Worm (Caenorhabditis elegans) whole organism, early embryonic: ENCODE measurements around the gene szy-2.

ENCODE experiments used
- B0310.2 ChIP-seq: sonication (generic microtip); optimal IDR thresholded peaks from 2 replicates; lab custom pipeline; 2016; ENCODE audit warnings: mild to moderate bottlenecking, missing genetic modification characterization, missing compliant biosample characterization
- F13C5.2 ChIP-seq: sonication (generic microtip); optimal IDR thresholded peaks from 2 replicates; lab custom pipeline; 2017; ENCODE audit warnings: mild to moderate bottlenecking, missing genetic modification characterization, inconsistent platforms, missing compliant biosample characterization
- aly-1 ChIP-seq: sonication (generic microtip); optimal IDR thresholded peaks from 2 replicates; lab custom pipeline; 2016; ENCODE audit warnings: missing genetic modification characterization, missing compliant biosample characterization
- ama-1 ChIP-seq: fragments of 150-350 bp; optimal IDR thresholded peaks from 2 replicates; lab custom pipeline; 2014
- ceh-13 ChIP-seq: fragments of 200-800 bp; sonication (Bioruptor generic); optimal IDR thresholded peaks from 2 replicates; lab custom pipeline; 2018; ENCODE audit warnings: mild to moderate bottlenecking, missing genetic modification characterization, missing compliant biosample characterization
- ceh-36 ChIP-seq: sonication (generic microtip); optimal IDR thresholded peaks from 2 replicates; lab custom pipeline; 2016; ENCODE audit warnings: missing genetic modification characterization, inconsistent platforms, missing compliant biosample characterization
- ets-7 ChIP-seq: sonication (generic microtip); optimal IDR thresholded peaks from 2 replicates; lab custom pipeline; 2016; ENCODE audit warnings: missing genotype, missing genetic modification characterization, missing compliant biosample characterization
- flt-1 ChIP-seq: fragments of 200-800 bp; sonication (Bioruptor generic); IDR thresholded peaks from 2 replicates; pipeline ENCODE4 v1.3.6; 2022; ENCODE audit warnings: missing genetic modification characterization, missing compliant biosample characterization
- hmbx-1 ChIP-seq: sonication (generic microtip); optimal IDR thresholded peaks from 2 replicates; lab custom pipeline; 2016; ENCODE audit warnings: mild to moderate bottlenecking, missing genetic modification characterization, missing compliant biosample characterization
- hmg-4 ChIP-seq: fragments of 200-800 bp; sonication (Bioruptor generic); optimal IDR thresholded peaks from 2 replicates; lab custom pipeline; 2018; ENCODE audit warnings: mild to moderate bottlenecking, missing genetic modification characterization, missing compliant biosample characterization
- hnd-1 ChIP-seq: sonication (generic microtip); optimal IDR thresholded peaks from 2 replicates; lab custom pipeline; 2016; ENCODE audit warnings: missing genetic modification characterization, missing compliant biosample characterization
- pes-1 ChIP-seq: fragments of 200-800 bp; sonication (Bioruptor generic); IDR thresholded peaks from 2 replicates; pipeline ENCODE4 v1.3.6; 2022; ENCODE audit warnings: missing genetic modification reagents, missing genetic modification characterization, missing compliant biosample characterization
- scrt-1 ChIP-seq: fragments of 200-800 bp; sonication (Bioruptor generic); IDR thresholded peaks from 2 replicates; pipeline ENCODE4 v1.3.6; 2022; ENCODE audit warnings: missing genetic modification characterization, missing compliant biosample characterization
- sea-1 ChIP-seq: fragments of 200-800 bp; sonication (Bioruptor generic); conservative IDR thresholded peaks from 2 replicates; pipeline ENCODE4 v1.3.6; 2022; ENCODE audit warnings: missing genetic modification characterization, missing compliant biosample characterization
- tbx-11 ChIP-seq: fragments of 200-800 bp; sonication (Bioruptor generic); IDR thresholded peaks from 2 replicates; pipeline ENCODE4 v1.3.6; 2022; ENCODE audit warnings: missing genetic modification characterization, missing compliant biosample characterization
- tbx-37 ChIP-seq: fragments of 200-800 bp; sonication (Bioruptor generic); conservative IDR thresholded peaks from 2 replicates; pipeline ENCODE4 v1.3.6; 2022; ENCODE audit warnings: missing genetic modification reagents, missing genetic modification characterization, missing compliant biosample characterization
- tra-4 ChIP-seq: sonication (generic microtip); optimal IDR thresholded peaks from 2 replicates; lab custom pipeline; 2017; ENCODE audit warnings: missing genetic modification characterization, missing compliant biosample characterization

Gene szy-2

ce11 chrIII:5385315-5385714 lies 14.2 kb upstream of the szy-2 start, which contains the start of gene Y32H12A.7:
Y32H12A.7 (minus strand) TSS chrIII:5385415.
- TF ChIP-seq ceh-36 (tag; lab: Kevin White, UChicago) (no peak), sea-1 (GFP tag; lab: Robert Waterston, UW) (no peak), aly-1 (tag; lab: Kevin White, UChicago) (no peak), tbx-37 (GFP tag; lab: Robert Waterston, UW) (no peak), tra-4 (no peak), B0310.2 (no peak), pes-1 (GFP tag; lab: Robert Waterston, UW) (no peak), scrt-1 (GFP tag; lab: Robert Waterston, UW) (no peak), ets-7 (no peak), flt-1 (no peak), ama-1 (no peak), F13C5.2 (tag; lab: Kevin White, UChicago) (no peak), tbx-11 (no peak), hnd-1 (no peak), hmbx-1 (tag; lab: Kevin White, UChicago) (no peak), ceh-13 (GFP tag; lab: Kevin White, UChicago) (no peak), hmg-4 (no peak)

- TF ChIP-seq tbx-37 (GFP tag; lab: Robert Waterston, UW) (no peak), B0310.2 (no peak)
Observed at ce11 chrIII:5382073-5382472, 11.0 kb upstream of the szy-2 start, which contains the start of gene Y32H12A.6. Y32H12A.6 (minus strand) TSS chrIII:5382173.

- TF ChIP-seq hmbx-1 (tag; lab: Kevin White, UChicago) (no peak), flt-1 (no peak), pes-1 (GFP tag; lab: Robert Waterston, UW) (no peak), hmg-4 (no peak), hnd-1 (no peak), ceh-13 (GFP tag; lab: Kevin White, UChicago) (no peak), sea-1 (GFP tag; lab: Robert Waterston, UW) (no peak), aly-1 (tag; lab: Kevin White, UChicago) (no peak), ceh-36 (tag; lab: Kevin White, UChicago) (no peak), tbx-11 (no peak), B0310.2 (no peak), scrt-1 (GFP tag; lab: Robert Waterston, UW) (no peak), tbx-37 (GFP tag; lab: Robert Waterston, UW) (no peak), ama-1 (no peak)
Observed at ce11 chrIII:5380554-5380953, 9.5 kb upstream of the szy-2 start.

ce11 chrIII:5379879-5380331 lies 8.8 kb upstream of the szy-2 start, which contains the start of gene paqr-2:
paqr-2 (minus strand) TSS chrIII:5379929.
- no peak for TF ChIP-seq B0310.2
- no peak for TF ChIP-seq flt-1
- TF ChIP-seq hmbx-1 (tag; lab: Kevin White, UChicago): no peak
- no peak for TF ChIP-seq ceh-36 (tag; lab: Kevin White, UChicago)
- no peak for TF ChIP-seq ceh-13 (GFP tag; lab: Kevin White, UChicago)
- peak; percentile 18 for TF ChIP-seq hmg-4

- TF ChIP-seq sea-1 (GFP tag; lab: Robert Waterston, UW) (no peak), ama-1 (no peak), hnd-1 (no peak), pes-1 (GFP tag; lab: Robert Waterston, UW) (no peak), flt-1 (no peak)
Observed at ce11 chrIII:5375001-5375532, 4.0 kb upstream of the szy-2 start.

- TF ChIP-seq B0310.2 (no peak), ama-1 (no peak), hmbx-1 (tag; lab: Kevin White, UChicago) (no peak), ceh-36 (tag; lab: Kevin White, UChicago) (no peak), ceh-13 (GFP tag; lab: Kevin White, UChicago) (no peak), pes-1 (GFP tag; lab: Robert Waterston, UW) (no peak), scrt-1 (GFP tag; lab: Robert Waterston, UW) (no peak), hmg-4 (no peak), sea-1 (GFP tag; lab: Robert Waterston, UW) (no peak), aly-1 (tag; lab: Kevin White, UChicago) (no peak)
Observed at ce11 chrIII:5373715-5374114, 2.6 kb upstream of the szy-2 start.

ce11 chrIII:5372884-5373283 lies 1.8 kb upstream of the szy-2 start:
- TF ChIP-seq hmg-4 (peak; percentile 14), sea-1 (GFP tag; lab: Robert Waterston, UW) (no peak), tbx-37 (GFP tag; lab: Robert Waterston, UW) (no peak)

ce11 chrIII:5367995-5368899 lies 2.8 kb downstream of the szy-2 start, which contains the start of gene dhs-9:
dhs-9 (minus strand) TSS chrIII:5368045.
- TF ChIP-seq ets-7: no peak
- TF ChIP-seq tra-4: no peak
- TF ChIP-seq hnd-1: no peak
- TF ChIP-seq ama-1: no peak
- no peak for TF ChIP-seq scrt-1 (GFP tag; lab: Robert Waterston, UW)
- no peak for TF ChIP-seq ceh-13 (GFP tag; lab: Kevin White, UChicago)
- no peak for TF ChIP-seq aly-1 (tag; lab: Kevin White, UChicago)
- no peak for TF ChIP-seq sea-1 (GFP tag; lab: Robert Waterston, UW)
- no peak for TF ChIP-seq hmg-4
- no peak for TF ChIP-seq B0310.2
- no peak for TF ChIP-seq hmbx-1 (tag; lab: Kevin White, UChicago)
- no peak for TF ChIP-seq F13C5.2 (tag; lab: Kevin White, UChicago)
- no peak for TF ChIP-seq tbx-37 (GFP tag; lab: Robert Waterston, UW)
- TF ChIP-seq tbx-11: no peak
- no peak for TF ChIP-seq pes-1 (GFP tag; lab: Robert Waterston, UW)
